Fruit fly (Drosophila melanogaster): ENCODE results near the gene Madm.

Madm gene

DNA sequence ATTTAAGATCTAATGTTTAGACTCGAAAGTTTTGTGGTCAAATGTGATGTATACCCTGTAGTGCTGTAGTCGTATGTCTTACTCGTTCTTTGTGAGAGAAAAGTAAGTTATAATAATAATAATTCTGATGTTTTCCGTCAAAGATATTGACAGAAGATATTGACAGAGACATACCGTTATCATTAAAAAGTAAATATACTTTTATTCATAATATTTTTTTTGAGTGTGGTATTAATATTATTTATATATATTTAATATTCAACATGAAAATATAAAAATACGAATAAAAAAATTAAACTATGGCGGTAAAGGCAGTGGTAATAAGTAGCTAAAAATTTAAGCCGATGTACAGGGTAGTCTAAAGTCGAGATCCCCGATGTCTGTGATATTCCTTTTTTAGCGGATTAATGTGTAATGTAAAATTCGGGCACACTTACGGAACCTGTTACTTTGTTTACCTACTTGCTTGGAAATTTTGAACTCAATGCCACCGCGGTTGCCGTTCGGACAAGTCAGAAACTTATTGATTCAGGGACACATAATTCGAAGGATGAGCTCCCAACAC, 5.9 kb upstream of the Madm start, which contains the start of the genes CG2100 and CG1236:
CG2100 (minus strand) TSS at position 51 of the 565 bp plus-strand sequence.
CG1236 (plus strand) TSS at position 444 of the 565 bp plus-strand sequence.
- TF ChIP-seq Atf3 (GFP tag; optimal IDR thresholded peaks at IDR 0.05) (no peak), grau (tag; optimal IDR thresholded peaks at IDR 0.05) (peak; percentile 89), CG7963 (GFP tag; IDR thresholded peaks at IDR 0.05; ENCODE audit: partially characterized antibody) (no peak), tup (GFP tag; optimal IDR thresholded peaks at IDR 0.05) (peak; percentile 1), gem (tag; optimal IDR thresholded peaks at IDR 0.05) (peak; percentile 95), NFAT (GFP tag; IDR thresholded peaks at IDR 0.05) (peak; percentile 66), wdn (GFP tag; IDR thresholded peaks at IDR 0.05) (no peak), Sin3A (optimal IDR thresholded peaks at IDR 0.05) (no peak), bbx (GFP tag; IDR thresholded peaks at IDR 0.05; ENCODE audit: partially characterized antibody) (no peak), Hr78 (GFP tag; optimal IDR thresholded peaks at IDR 0.05) (peak in 1 of 2 experiments; percentile 66), CG32532 (GFP tag; IDR thresholded peaks at IDR 0.05) (peak; percentile 68; the same call in 1 of the 2 replicates), zen (tag; optimal IDR thresholded peaks at IDR 0.05) (peak; percentile 85), oc (tag; optimal IDR thresholded peaks at IDR 0.05) (peak; percentile 82), onecut (GFP tag; IDR thresholded peaks at IDR 0.05) (peak; percentile 68), Hey (tag; optimal IDR thresholded peaks at IDR 0.05) (no peak), CG17328 (GFP tag; IDR thresholded peaks at IDR 0.05) (peak; percentile 66), H2.0 (GFP tag; IDR thresholded peaks at IDR 0.05) (peak; percentile 63), CG10565 (GFP tag; optimal IDR thresholded peaks at IDR 0.05) (peak; percentile 19), Atf6 (GFP tag; IDR thresholded peaks at IDR 0.05) (peak; percentile 29; the same call in 1 of the 2 replicates), Ets65A (GFP tag) (peak; percentile 88), CG33213 (GFP tag; optimal IDR thresholded peaks at IDR 0.05) (peak; percentile 17), CG13424 (tag; optimal IDR thresholded peaks at IDR 0.05) (peak; percentile 88), CG1832 (GFP tag; optimal IDR thresholded peaks at IDR 0.05) (no peak), CG14965 (GFP tag; optimal IDR thresholded peaks at IDR 0.05; ENCODE audit: borderline replicate concordance) (no peak), tgo (GFP tag; IDR thresholded peaks at IDR 0.05) (peak; percentile 82), ewg (GFP tag; optimal IDR thresholded peaks at IDR 0.05) (peak; percentile 79), ranshi (GFP tag; IDR thresholded peaks at IDR 0.05) (peak; percentile 77), CG2202 (tag; optimal IDR thresholded peaks at IDR 0.05) (peak; percentile 38), CG18764 (GFP tag; optimal IDR thresholded peaks at IDR 0.05) (peak; percentile 64), CG5245 (GFP tag; optimal IDR thresholded peaks at IDR 0.05) (peak; percentile 61), HLH54F (GFP tag; optimal IDR thresholded peaks at IDR 0.05) (peak; percentile 37), Nf-YA (GFP tag; IDR thresholded peaks at IDR 0.05) (peak; percentile 6; the same call in 1 of the 2 replicates), CG11085 (GFP tag; IDR thresholded peaks at IDR 0.05) (0 out of 2 replicates have a peak, but pooled peaks have one; percentile 33), CG6175 (GFP tag; IDR thresholded peaks at IDR 0.05) (no peak), nom (GFP tag; optimal IDR thresholded peaks at IDR 0.05) (peak; percentile 45), CG2129 (GFP tag; IDR thresholded peaks at IDR 0.05; ENCODE audit: partially characterized antibody) (no peak), seq (GFP tag; IDR thresholded peaks at IDR 0.05) (peak; percentile 66; the same call in 1 of the 2 replicates), phol (tag; optimal IDR thresholded peaks at IDR 0.05) (peak; percentile 91), bcd (GFP tag; optimal IDR thresholded peaks at IDR 0.05) (peak; percentile 91), yki (optimal IDR thresholded peaks at IDR 0.05) (no peak), pzg (GFP tag; optimal IDR thresholded peaks at IDR 0.05) (peak; percentile 28), CG14860 (GFP tag; IDR thresholded peaks at IDR 0.05; ENCODE audit: partially characterized antibody) (no peak), CG11093 (GFP tag; IDR thresholded peaks at IDR 0.05) (0 out of 3 replicates have a peak, but pooled peaks have one; percentile 51), ap (GFP tag; IDR thresholded peaks at IDR 0.05) (no peak; the same call in 1 of the 2 replicates), CG30020 (tag; optimal IDR thresholded peaks at IDR 0.05) (peak; percentile 70), Oaz (GFP tag; IDR thresholded peaks at IDR 0.05) (no peak), sqz (GFP tag; optimal IDR thresholded peaks at IDR 0.05) (no peak), mirr (GFP tag; optimal IDR thresholded peaks at IDR 0.05) (no peak), gt (GFP tag; IDR thresholded peaks at IDR 0.05) (no peak), CG8924 (tag; optimal IDR thresholded peaks at IDR 0.05) (peak; percentile 94)

Data from whole organism, embryonic.